Worm (Caenorhabditis elegans): Measurements from ENCODE around the gene srd-15.

ce11 chrV:5954747-5955146 is 48.6 kb upstream of the srd-15 start, which contains the start of gene M03F8.6:
- TF ChIP-seq bed-1 (GFP tag; IDR thresholded peaks at IDR 0.05) (no peak), athp-1 (tag; optimal IDR thresholded peaks at IDR 0.05) (no peak), attf-6 (GFP tag; IDR thresholded peaks at IDR 0.05) (no peak), snpc-1.1 (tag; optimal IDR thresholded peaks at IDR 0.05; ENCODE audit: insufficient read depth) (no peak), ama-1 (optimal IDR thresholded peaks at IDR 0.05) (no peak), ama-1 (GFP tag; optimal IDR thresholded peaks at IDR 0.05) (no peak), nfya-1 (tag; optimal IDR thresholded peaks at IDR 0.05; ENCODE audit: borderline replicate concordance, insufficient read depth) (no peak), bed-2 (GFP tag; IDR thresholded peaks at IDR 0.05) (no peak), repo-1 (tag; optimal IDR thresholded peaks at IDR 0.05) (no peak)

Measured in whole organism, young adult.